Worm (Caenorhabditis elegans) whole organism, young adult: ENCODE results near the gene M176.10.

Source experiments
- attf-6 ChIP-seq: fragments of 200-800 bp; sonication (Bioruptor generic); IDR thresholded peaks from 2 replicates; pipeline ENCODE4 v1.3.6; 2022; ENCODE audit warnings: missing genetic modification reagents, missing genetic modification characterization, missing compliant biosample characterization
- egl-44 ChIP-seq: fragments of 200-800 bp; sonication (Bioruptor generic); IDR thresholded peaks from 2 replicates; pipeline ENCODE4 v1.3.6; 2022; ENCODE audit warnings: missing genetic modification reagents, missing genetic modification characterization, missing compliant biosample characterization
- pha-4 ChIP-seq: fragments of 150-350 bp; sonication (generic microtip); optimal IDR thresholded peaks from 2 replicates; lab custom pipeline; 2014; ENCODE audit warnings: missing biosample characterization, missing genetic modification reagents, missing genetic modification characterization
- sea-2 ChIP-seq: fragments of 200-800 bp; sonication (Bioruptor generic); IDR thresholded peaks from 2 replicates; pipeline ENCODE4 v1.3.6; 2022; ENCODE audit warnings: missing genetic modification characterization, missing compliant biosample characterization

DNA sequence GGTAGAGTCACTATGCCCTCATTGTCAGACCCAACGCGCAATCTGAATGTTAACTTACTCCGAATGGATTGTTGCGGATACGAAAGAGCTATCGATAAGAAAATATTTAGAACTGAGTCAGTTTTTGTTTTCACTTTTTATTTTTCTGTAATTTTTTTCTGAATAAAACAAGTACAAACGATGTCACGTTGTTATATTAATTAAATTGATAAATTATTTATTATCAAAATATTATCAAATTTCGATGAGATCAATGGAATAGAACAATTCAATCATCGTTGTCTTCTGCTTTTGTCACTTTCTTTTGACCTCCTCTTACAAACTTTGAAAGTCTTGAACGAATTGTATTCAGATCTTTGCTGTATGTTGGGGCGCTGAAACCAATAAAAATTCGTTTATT, 19.0 kb downstream of the M176.10 start, which contains the start of gene mpz-6:
- no peak for TF ChIP-seq sea-2 (GFP tag; lab: Robert Waterston, UW)
- TF ChIP-seq pha-4 (tag; lab: Kevin White, UChicago) = no peak
- TF ChIP-seq egl-44 (GFP tag; lab: Robert Waterston, UW) = no peak
- no peak for TF ChIP-seq attf-6 (GFP tag; lab: Robert Waterston, UW)
